Fruit fly (Drosophila melanogaster) whole organism, prepupa: ENCODE results near the gene Acp63F.
A peak's percentile ranks its signal among the peaks of the same experiment; 100 is the strongest.

Experiments used
- Blimp-1 ChIP-seq: fragments of 200-800 bp; sonication (Bioruptor generic); optimal IDR thresholded peaks from 3 replicates; lab custom pipeline; 2017; ENCODE audit warnings: missing biosample characterization, missing genetic modification characterization, mild to moderate bottlenecking, moderate library complexity, missing genetic modification reagents
- CG10669 ChIP-seq: fragments of 200-800 bp; sonication (Bioruptor generic); optimal IDR thresholded peaks from 3 replicates; lab custom pipeline; 2018; ENCODE audit warnings: missing biosample characterization, mild to moderate bottlenecking, missing genetic modification characterization, moderate library complexity
- CG11294 ChIP-seq: fragments of 200-800 bp; sonication (Bioruptor generic); IDR thresholded peaks from 2 replicates; pipeline ENCODE4 v1.3.6; 2022; ENCODE audit warnings: missing biosample characterization, missing genetic modification characterization
- CG11762 ChIP-seq: fragments of 200-800 bp; sonication (Bioruptor generic); optimal IDR thresholded peaks from 3 replicates; lab custom pipeline; 2016; ENCODE audit warnings: missing biosample characterization, missing genetic modification characterization; ENCODE audit not compliant: insufficient read depth
- CG15336 ChIP-seq: fragments of 200-800 bp; sonication (Bioruptor generic); IDR thresholded peaks from 2 replicates; pipeline ENCODE4 v1.3.6; 2022; ENCODE audit warnings: missing biosample characterization, missing genetic modification characterization
- CG1621 ChIP-seq: fragments of 200-800 bp; sonication (Bioruptor generic); optimal IDR thresholded peaks from 3 replicates; lab custom pipeline; 2018; ENCODE audit warnings: missing biosample characterization, mild to moderate bottlenecking, missing genetic modification characterization
- CG16779 ChIP-seq: fragments of 200-800 bp; sonication (Bioruptor generic); optimal IDR thresholded peaks from 3 replicates; lab custom pipeline; 2017; ENCODE audit warnings: missing biosample characterization, mild to moderate bottlenecking, missing genetic modification characterization
- CG3032 ChIP-seq: fragments of 200-800 bp; optimal IDR thresholded peaks from 2 replicates; lab custom pipeline; 2019; ENCODE audit warnings: missing biosample characterization, mild to moderate bottlenecking, missing genetic modification characterization, moderate library complexity
- CG31627 ChIP-seq: fragments of 200-800 bp; sonication (Bioruptor generic); optimal IDR thresholded peaks from 3 replicates; lab custom pipeline; 2016; ENCODE audit warnings: missing biosample characterization, missing genetic modification characterization
- CG32006 ChIP-seq: fragments of 200-800 bp; sonication (Bioruptor generic); optimal IDR thresholded peaks from 3 replicates; lab custom pipeline; 2017; ENCODE audit warnings: missing biosample characterization, mild to moderate bottlenecking, missing genetic modification characterization
- CG34406 ChIP-seq: fragments of 200-800 bp; sonication (Bioruptor generic); optimal IDR thresholded peaks from 3 replicates; lab custom pipeline; 2016; ENCODE audit warnings: missing biosample characterization, missing genetic modification characterization
- CG3919 ChIP-seq: fragments of 200-800 bp; sonication (Bioruptor generic); optimal IDR thresholded peaks from 3 replicates; lab custom pipeline; 2016; ENCODE audit warnings: missing biosample characterization, missing genetic modification characterization
- CG4318 ChIP-seq: fragments of 200-800 bp; sonication (Bioruptor generic); optimal IDR thresholded peaks from 3 replicates; lab custom pipeline; 2017; ENCODE audit warnings: missing biosample characterization, mild to moderate bottlenecking, missing genetic modification characterization
- CG6163 ChIP-seq: fragments of 200-800 bp; sonication (Bioruptor generic); IDR thresholded peaks from 3 replicates; pipeline ENCODE4 v1.3.6; 2022; ENCODE audit warnings: missing biosample characterization, missing genetic modification characterization
- CG6276 ChIP-seq: fragments of 200-800 bp; sonication (Bioruptor generic); optimal IDR thresholded peaks from 2 replicates; lab custom pipeline; 2017; ENCODE audit warnings: missing biosample characterization, mild to moderate bottlenecking, missing genetic modification characterization
- CG6854 ChIP-seq: fragments of 200-800 bp; sonication (Bioruptor generic); optimal IDR thresholded peaks from 2 replicates; lab custom pipeline; 2017; ENCODE audit warnings: missing biosample characterization, mild to moderate bottlenecking, missing genetic modification characterization
- CG7368 ChIP-seq: fragments of 200-800 bp; sonication (Bioruptor generic); optimal IDR thresholded peaks from 3 replicates; lab custom pipeline; 2016; ENCODE audit warnings: missing biosample characterization, missing genetic modification characterization
- CG8119 ChIP-seq: fragments of 200-800 bp; sonication (Bioruptor generic); IDR thresholded peaks from 3 replicates; pipeline ENCODE4 v1.3.6; 2022; ENCODE audit warnings: missing biosample characterization, missing genetic modification characterization
- CG8319 ChIP-seq: fragments of 200-800 bp; sonication (Bioruptor generic); optimal IDR thresholded peaks from 3 replicates; lab custom pipeline; 2016; ENCODE audit warnings: missing biosample characterization, missing genetic modification characterization
- CG8632 ChIP-seq: fragments of 200-800 bp; sonication (Bioruptor generic); optimal IDR thresholded peaks from 3 replicates; lab custom pipeline; 2016; ENCODE audit warnings: missing biosample characterization, missing genetic modification characterization
- CG9139 ChIP-seq: fragments of 200-800 bp; sonication (Bioruptor generic); optimal IDR thresholded peaks from 3 replicates; lab custom pipeline; 2017; ENCODE audit warnings: missing biosample characterization, mild to moderate bottlenecking, missing genetic modification characterization
- Eip78C ChIP-seq: fragments of 200-800 bp; sonication (Bioruptor generic); peaks from one replicate; lab custom pipeline; 2016; ENCODE audit warnings: missing biosample characterization, missing genetic modification characterization
- Eip93F ChIP-seq: fragments of 200-800 bp; sonication (Bioruptor generic); optimal IDR thresholded peaks from 2 replicates; lab custom pipeline; 2016; ENCODE audit warnings: missing biosample characterization, mild to moderate bottlenecking, missing genetic modification characterization
- Ets96B ChIP-seq: fragments of 200-800 bp; optimal IDR thresholded peaks from 2 replicates; lab custom pipeline; 2019; ENCODE audit warnings: missing biosample characterization, mild to moderate bottlenecking, missing genetic modification characterization, moderate library complexity
- Gug ChIP-seq: fragments of 200-800 bp; sonication (Bioruptor generic); IDR thresholded peaks from 2 replicates; pipeline ENCODE4 v1.3.6; 2022; ENCODE audit warnings: missing biosample characterization, missing genetic modification characterization
- Hr39 ChIP-seq: fragments of 200-800 bp; sonication (Bioruptor generic); optimal IDR thresholded peaks from 2 replicates; lab custom pipeline; 2016; ENCODE audit warnings: missing biosample characterization, missing genetic modification characterization
- Hr4 ChIP-seq: fragments of 200-800 bp; sonication (Bioruptor generic); optimal IDR thresholded peaks from 3 replicates; lab custom pipeline; 2016; ENCODE audit warnings: missing biosample characterization, missing genetic modification characterization
- Lpt ChIP-seq: fragments of 200-800 bp; sonication (Bioruptor generic); optimal IDR thresholded peaks from 3 replicates; lab custom pipeline; 2016; ENCODE audit warnings: missing biosample characterization, missing genetic modification characterization
- Met ChIP-seq: fragments of 200-800 bp; sonication (Bioruptor generic); optimal IDR thresholded peaks from 3 replicates; lab custom pipeline; 2016; ENCODE audit warnings: missing biosample characterization, missing genetic modification characterization
- OdsH ChIP-seq: fragments of 200-800 bp; sonication (Bioruptor generic); optimal IDR thresholded peaks from 3 replicates; lab custom pipeline; 2016; ENCODE audit warnings: missing biosample characterization, missing genetic modification characterization
- Smox ChIP-seq: fragments of 200-800 bp; sonication (Bioruptor generic); optimal IDR thresholded peaks from 3 replicates; lab custom pipeline; 2016; ENCODE audit warnings: missing biosample characterization, missing genetic modification characterization
- Sox102F ChIP-seq: fragments of 200-800 bp; sonication (Bioruptor generic); optimal IDR thresholded peaks from 2 replicates; lab custom pipeline; 2016; ENCODE audit warnings: missing biosample characterization, mild to moderate bottlenecking, missing genetic modification characterization
- Sox15 ChIP-seq: fragments of 200-800 bp; sonication (Bioruptor generic); optimal IDR thresholded peaks from 3 replicates; lab custom pipeline; 2016; ENCODE audit warnings: missing biosample characterization, missing genetic modification characterization
- achi ChIP-seq: fragments of 200-800 bp; sonication (Bioruptor generic); optimal IDR thresholded peaks from 3 replicates; lab custom pipeline; 2016; ENCODE audit warnings: missing biosample characterization, missing genetic modification characterization
- dac ChIP-seq: fragments of 200-800 bp; sonication (Bioruptor generic); optimal IDR thresholded peaks from 2 replicates; lab custom pipeline; 2017; ENCODE audit warnings: missing biosample characterization, mild to moderate bottlenecking, missing genetic modification characterization
- eg ChIP-seq: fragments of 200-800 bp; sonication (Bioruptor generic); IDR thresholded peaks from 3 replicates; pipeline ENCODE4 v1.3.6; 2022; ENCODE audit warnings: missing biosample characterization, missing genetic modification characterization
- esn ChIP-seq: fragments of 200-800 bp; sonication (Bioruptor generic); optimal IDR thresholded peaks from 2 replicates; lab custom pipeline; 2016; ENCODE audit warnings: missing biosample characterization, mild to moderate bottlenecking, missing genetic modification characterization, moderate library complexity
- fd59A ChIP-seq: fragments of 200-800 bp; sonication (Bioruptor generic); optimal IDR thresholded peaks from 2 replicates; lab custom pipeline; 2017; ENCODE audit warnings: missing biosample characterization, mild to moderate bottlenecking, missing genetic modification characterization, missing genetic modification reagents
- fd85E ChIP-seq: fragments of 200-800 bp; sonication (Bioruptor generic); optimal IDR thresholded peaks from 3 replicates; lab custom pipeline; 2016; ENCODE audit warnings: missing biosample characterization, missing genetic modification characterization
- fkh ChIP-seq: fragments of 200-800 bp; sonication (Bioruptor generic); optimal IDR thresholded peaks from 3 replicates; lab custom pipeline; 2017; ENCODE audit warnings: missing biosample characterization, mild to moderate bottlenecking, missing genetic modification characterization, moderate library complexity
- lz ChIP-seq: fragments of 200-800 bp; sonication (Bioruptor generic); optimal IDR thresholded peaks from 3 replicates; lab custom pipeline; 2016; ENCODE audit warnings: missing biosample characterization, missing genetic modification characterization
- net ChIP-seq: fragments of 200-800 bp; sonication (Bioruptor generic); optimal IDR thresholded peaks from 3 replicates; lab custom pipeline; 2016; ENCODE audit warnings: missing biosample characterization, missing genetic modification characterization
- pdm3 ChIP-seq: fragments of 200-800 bp; sonication (Bioruptor generic); optimal IDR thresholded peaks from 3 replicates; lab custom pipeline; 2016; ENCODE audit warnings: missing biosample characterization, missing genetic modification characterization
- ss ChIP-seq, 2 experiments: fragments of 200-800 bp; sonication (Bioruptor generic); optimal IDR thresholded peaks; 2 replicates in 1 of 2; 3 replicates in 1 of 2; lab custom pipeline; 2017 to 2018; ENCODE audit warnings: mild to moderate bottlenecking in 2 of 2, missing biosample characterization in 2 of 2, missing genetic modification characterization in 2 of 2, moderate library complexity in 1 of 2
- svp ChIP-seq: fragments of 200-800 bp; sonication (Bioruptor generic); peaks from one replicate; lab custom pipeline; 2016; ENCODE audit warnings: missing biosample characterization, missing genetic modification characterization
- topi ChIP-seq: fragments of 200-800 bp; sonication (Bioruptor generic); optimal IDR thresholded peaks from 3 replicates; lab custom pipeline; 2016; ENCODE audit warnings: missing biosample characterization, missing genetic modification characterization
- vri ChIP-seq: fragments of 200-800 bp; sonication (Bioruptor generic); optimal IDR thresholded peaks from 3 replicates; lab custom pipeline; 2016; ENCODE audit warnings: missing biosample characterization, mild to moderate bottlenecking, missing genetic modification characterization

The Acp63F gene

dm6 chr3L:3802677-3803076 lies 13.5 kb downstream of the Acp63F start (continued):
- TF ChIP-seq CG32006 (GFP tag; lab: Kevin White, UChicago) (peak; percentile 78), achi (GFP tag; lab: Kevin White, UChicago) (peak; percentile 70), CG3032 (tag; lab: Kevin White, UChicago) (peak; percentile 67), topi (GFP tag; lab: Kevin White, UChicago) (peak; percentile 47), Lpt (GFP tag; lab: Kevin White, UChicago) (peak; percentile 49), ss (GFP tag; optimal IDR thresholded peaks at IDR 0.05; lab: Kevin White, UChicago) (peak; percentile 18 to 78), OdsH (GFP tag; lab: Kevin White, UChicago) (peak; percentile 78), CG11762 (GFP tag; lab: Kevin White, UChicago) (no peak), CG8632 (GFP tag; lab: Kevin White, UChicago) (peak; percentile 65), CG34406 (GFP tag; lab: Kevin White, UChicago) (peak; percentile 66), Blimp-1 (GFP tag; lab: Kevin White, UChicago) (no peak), CG6854 (no peak), CG3919 (GFP tag; lab: Kevin White, UChicago) (peak; percentile 56), Eip78C (GFP tag; lab: Kevin White, UChicago) (peak; percentile 95), CG11294 (GFP tag; lab: Robert Waterston, UW) (peak; percentile 54), fd59A (GFP tag; lab: Kevin White, UChicago) (peak; percentile 68), vri (GFP tag; lab: Kevin White, UChicago) (no peak)

dm6 chr3L:3801813-3802212 lies 14.3 kb downstream of the Acp63F start:
- peak; percentile 17 for TF ChIP-seq topi (GFP tag; lab: Kevin White, UChicago)
- TF ChIP-seq CG4318 (GFP tag; lab: Kevin White, UChicago) = no peak
- TF ChIP-seq CG16779 (tag; lab: Kevin White, UChicago) = no peak
- no peak for TF ChIP-seq CG6854
- TF ChIP-seq CG8319 (GFP tag; lab: Kevin White, UChicago) = no peak
- peak; percentile 13 for TF ChIP-seq OdsH (GFP tag; lab: Kevin White, UChicago)
- peak; percentile 46 for TF ChIP-seq CG32006 (GFP tag; lab: Kevin White, UChicago)
- no peak for TF ChIP-seq Smox (GFP tag; lab: Kevin White, UChicago)
- peak; percentile 61 for TF ChIP-seq Eip78C (GFP tag; lab: Kevin White, UChicago)
- TF ChIP-seq Eip93F = peak; percentile 40
- TF ChIP-seq CG15336 = no peak
- TF ChIP-seq CG6276 (GFP tag; lab: Kevin White, UChicago) = peak; percentile 7
- peak; percentile 5 for TF ChIP-seq CG10669
- no peak for TF ChIP-seq CG31627 (GFP tag; lab: Kevin White, UChicago)
- TF ChIP-seq ss (GFP tag; optimal IDR thresholded peaks at IDR 0.05; lab: Kevin White, UChicago) = peak in 1 of 2 experiments; percentile 1
- peak; percentile 38 for TF ChIP-seq Hr4 (GFP tag; lab: Kevin White, UChicago)
- TF ChIP-seq eg = no peak
- TF ChIP-seq svp (GFP tag; lab: Kevin White, UChicago) = peak; percentile 65
- TF ChIP-seq dac = no peak
- TF ChIP-seq Hr39 (GFP tag; lab: Kevin White, UChicago) = peak; percentile 17
- no peak for TF ChIP-seq CG1621
- TF ChIP-seq Sox102F (GFP tag; lab: Kevin White, UChicago) = no peak
- TF ChIP-seq fkh = no peak
- peak; percentile 10 for TF ChIP-seq Met (GFP tag; lab: Kevin White, UChicago)
- TF ChIP-seq, all 60 proteins: peak for 12

dm6 chr3L:3801343-3801742 lies 14.8 kb downstream of the Acp63F start:
- TF ChIP-seq net (GFP tag; lab: Kevin White, UChicago) = no peak
- TF ChIP-seq dac = no peak
- TF ChIP-seq CG7368 (GFP tag; lab: Kevin White, UChicago) = no peak
- TF ChIP-seq fd85E (GFP tag; lab: Kevin White, UChicago) = no peak
- TF ChIP-seq pdm3 = no peak
- no peak for TF ChIP-seq CG9139 (GFP tag; lab: Kevin White, UChicago)
- peak; percentile 2 for TF ChIP-seq OdsH (GFP tag; lab: Kevin White, UChicago)
- peak; percentile 1 for TF ChIP-seq fd59A (GFP tag; lab: Kevin White, UChicago)
- no peak for TF ChIP-seq topi (GFP tag; lab: Kevin White, UChicago)
- peak in 1 of 2 experiments; percentile 18 for TF ChIP-seq ss (GFP tag; optimal IDR thresholded peaks at IDR 0.05; lab: Kevin White, UChicago)
- TF ChIP-seq lz = no peak
- no peak for TF ChIP-seq Blimp-1 (GFP tag; lab: Kevin White, UChicago)
- TF ChIP-seq esn (GFP tag; lab: Kevin White, UChicago) = no peak
- TF ChIP-seq CG15336 = peak; percentile 39; the same call in 1 of the 2 replicates
- TF ChIP-seq Ets96B (tag; lab: Kevin White, UChicago) = peak; percentile 42
- TF ChIP-seq Sox15 (GFP tag; lab: Kevin White, UChicago) = no peak
- TF ChIP-seq CG8119 (GFP tag; lab: Robert Waterston, UW) = 0 out of 3 replicates have a peak, but pooled peaks have one; percentile 34
- no peak for TF ChIP-seq Hr39 (GFP tag; lab: Kevin White, UChicago)
- TF ChIP-seq Lpt (GFP tag; lab: Kevin White, UChicago) = no peak
- peak; percentile 30 for TF ChIP-seq CG4318 (GFP tag; lab: Kevin White, UChicago)
- no peak for TF ChIP-seq CG3032 (tag; lab: Kevin White, UChicago)
- TF ChIP-seq CG6163 (GFP tag; lab: Robert Waterston, UW) = peak; percentile 43; the same call in 1 of the 3 replicates
- TF ChIP-seq CG31627 (GFP tag; lab: Kevin White, UChicago) = no peak
- peak; percentile 17; the same call in 1 of the 2 replicates for TF ChIP-seq Gug (GFP tag; lab: Robert Waterston, UW)
